Worm (Caenorhabditis elegans): ENCODE results near the gene T20D4.3.

DNA sequence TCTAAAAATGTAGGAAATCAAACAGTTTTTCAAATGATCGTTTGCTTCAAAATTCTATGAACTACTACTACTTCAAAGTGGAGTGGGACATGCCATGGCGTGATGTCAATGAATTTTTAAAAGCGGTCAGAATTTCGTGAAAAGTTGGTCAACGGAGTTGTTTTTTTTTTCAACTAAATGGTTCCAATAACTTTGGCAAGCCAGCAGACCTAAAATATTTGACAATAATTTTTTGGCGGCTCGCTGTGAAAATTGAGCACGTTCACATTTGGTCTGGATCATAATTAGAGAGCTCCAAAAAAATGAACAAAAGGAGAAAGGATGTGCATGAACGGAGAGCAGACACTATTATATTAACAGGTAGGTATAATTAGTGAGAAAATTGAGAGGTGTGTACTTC, 32.3 kb downstream of the T20D4.3 start:
- no peak for TF ChIP-seq ces-1 (GFP tag; optimal IDR thresholded peaks at IDR 0.05)
- TF ChIP-seq lsy-2 (tag; optimal IDR thresholded peaks at IDR 0.05) = no peak
- no peak for TF ChIP-seq snpc-4 (tag; optimal IDR thresholded peaks at IDR 0.05)
- TF ChIP-seq cnd-1 (tag; optimal IDR thresholded peaks at IDR 0.05) = no peak
- no peak for TF ChIP-seq unc-62 (GFP tag; optimal IDR thresholded peaks at IDR 0.05)
- TF ChIP-seq unc-39 (tag; optimal IDR thresholded peaks at IDR 0.05) = no peak
